Fruit fly (Drosophila melanogaster) whole organism, embryonic: Measurements from ENCODE around the gene CG2104.
A peak's percentile ranks its signal among the peaks of the same experiment; 100 is the strongest.

Experiments used
- CG10267 ChIP-seq: fragments of 200-800 bp; sonication (Bioruptor generic); optimal IDR thresholded peaks from 2 replicates; lab custom pipeline; 2018; ENCODE audit warnings: missing biosample characterization, mild to moderate bottlenecking, missing genetic modification characterization, moderate library complexity
- CG32772 ChIP-seq: fragments of 200-800 bp; sonication (Bioruptor generic); IDR thresholded peaks from 2 replicates; pipeline ENCODE4 v1.3.6; 2022; ENCODE audit warnings: missing biosample characterization, missing genetic modification characterization
- CG5180 ChIP-seq: fragments of 200-800 bp; sonication (Bioruptor generic); optimal IDR thresholded peaks from 3 replicates; lab custom pipeline; 2017; ENCODE audit warnings: missing biosample characterization, missing genetic modification characterization, mild to moderate bottlenecking, moderate library complexity, missing genetic modification reagents
- CG8478 ChIP-seq: fragments of >200 bp; optimal IDR thresholded peaks from 2 replicates; lab custom pipeline; 2018
- D ChIP-seq, 2 experiments: fragments of 200-800 bp in 1 of 2; fragments of >200 bp in 1 of 2; sonication (Bioruptor generic) in 1 of 2; optimal IDR thresholded peaks; 2 replicates in 1 of 2; 3 replicates in 1 of 2; lab custom pipeline; 2017; ENCODE audit warnings: mild to moderate bottlenecking in 1 of 2, missing biosample characterization in 1 of 2, missing genetic modification characterization in 1 of 2, missing genetic modification reagents in 1 of 2
- Drgx ChIP-seq: fragments of 200-800 bp; sonication (Bioruptor generic); IDR thresholded peaks from 2 replicates; pipeline ENCODE4 v1.3.6; 2022; ENCODE audit warnings: missing biosample characterization, missing genetic modification characterization
- Ets65A ChIP-seq: fragments of 200-800 bp; sonication (Bioruptor generic); peaks from one replicate; lab custom pipeline; 2016; ENCODE audit warnings: missing biosample characterization, missing genetic modification characterization
- H15 ChIP-seq: fragments of 200-800 bp; sonication (Bioruptor generic); IDR thresholded peaks from 3 replicates; pipeline ENCODE4 v1.3.6; 2022; ENCODE audit warnings: missing biosample characterization, missing genetic modification characterization
- HmgZ ChIP-seq: fragments of 200-800 bp; sonication (Bioruptor generic); optimal IDR thresholded peaks from 2 replicates; lab custom pipeline; 2018; ENCODE audit warnings: missing biosample characterization, mild to moderate bottlenecking, missing genetic modification characterization
- Kr ChIP-seq: fragments of 200-800 bp; sonication (Bioruptor generic); optimal IDR thresholded peaks from 2 replicates; lab custom pipeline; 2017; ENCODE audit warnings: missing biosample characterization, mild to moderate bottlenecking, missing genetic modification characterization
- MBD-R2 ChIP-seq: fragments of 200-800 bp; sonication (Bioruptor generic); IDR thresholded peaks from 2 replicates; pipeline ENCODE4 v1.3.6; 2022; ENCODE audit warnings: missing biosample characterization, missing genetic modification characterization
- Med ChIP-seq: fragments of 200-800 bp; sonication (Bioruptor generic); peaks from one replicate; lab custom pipeline; 2016; ENCODE audit warnings: missing biosample characterization, missing genetic modification characterization, mild to moderate bottlenecking, inconsistent platforms, moderate library complexity
- crc ChIP-seq: fragments of 200-800 bp; sonication (Bioruptor generic); optimal IDR thresholded peaks from 2 replicates; lab custom pipeline; 2016; ENCODE audit warnings: missing biosample characterization, missing genetic modification characterization
- crol ChIP-seq: fragments of 200-800 bp; sonication (Bioruptor generic); IDR thresholded peaks from 2 replicates; pipeline ENCODE4 v1.3.6; 2022; ENCODE audit warnings: missing biosample characterization, missing genetic modification characterization
- kni ChIP-seq: fragments of 200-800 bp; sonication (Bioruptor generic); optimal IDR thresholded peaks from 3 replicates; lab custom pipeline; 2017; ENCODE audit warnings: mild to moderate bottlenecking, missing biosample characterization, missing genetic modification reagents, missing genetic modification characterization
- lola ChIP-seq, 3 experiments: fragments of >200 bp in 2 of 3; fragments of 200-800 bp in 1 of 3; sonication (Bioruptor generic) in 1 of 3; optimal IDR thresholded peaks; 2 replicates each; lab custom pipeline; 2017 to 2019; ENCODE audit warnings: missing biosample characterization in 3 of 3, missing genetic modification characterization in 3 of 3, mild to moderate bottlenecking in 1 of 3, moderate library complexity in 1 of 3
- nerfin-2 ChIP-seq: fragments of 200-800 bp; sonication (Bioruptor generic); IDR thresholded peaks from 2 replicates; pipeline ENCODE4 v1.3.6; 2022; ENCODE audit warnings: missing biosample characterization, missing genetic modification characterization; ENCODE audit not compliant: partially characterized antibody
- sens ChIP-seq: fragments of 200-800 bp; sonication (Bioruptor generic); peaks from one replicate; lab custom pipeline; 2016; ENCODE audit warnings: missing biosample characterization, missing genetic modification characterization
- sr ChIP-seq: fragments of 200-800 bp; sonication (Bioruptor generic); IDR thresholded peaks from 3 replicates; pipeline ENCODE4 v1.3.6; 2022; ENCODE audit warnings: missing biosample characterization, missing genetic modification characterization
- stwl ChIP-seq: fragments of 200-800 bp; sonication (Bioruptor generic); optimal IDR thresholded peaks from 3 replicates; lab custom pipeline; 2018; ENCODE audit warnings: missing biosample characterization, mild to moderate bottlenecking, missing genetic modification characterization, moderate library complexity
- vvl ChIP-seq: fragments of 200-800 bp; sonication (Bioruptor generic); IDR thresholded peaks from 2 replicates; pipeline ENCODE4 v1.3.6; 2022; ENCODE audit warnings: missing biosample characterization, missing genetic modification characterization

Gene CG2104

DNA sequence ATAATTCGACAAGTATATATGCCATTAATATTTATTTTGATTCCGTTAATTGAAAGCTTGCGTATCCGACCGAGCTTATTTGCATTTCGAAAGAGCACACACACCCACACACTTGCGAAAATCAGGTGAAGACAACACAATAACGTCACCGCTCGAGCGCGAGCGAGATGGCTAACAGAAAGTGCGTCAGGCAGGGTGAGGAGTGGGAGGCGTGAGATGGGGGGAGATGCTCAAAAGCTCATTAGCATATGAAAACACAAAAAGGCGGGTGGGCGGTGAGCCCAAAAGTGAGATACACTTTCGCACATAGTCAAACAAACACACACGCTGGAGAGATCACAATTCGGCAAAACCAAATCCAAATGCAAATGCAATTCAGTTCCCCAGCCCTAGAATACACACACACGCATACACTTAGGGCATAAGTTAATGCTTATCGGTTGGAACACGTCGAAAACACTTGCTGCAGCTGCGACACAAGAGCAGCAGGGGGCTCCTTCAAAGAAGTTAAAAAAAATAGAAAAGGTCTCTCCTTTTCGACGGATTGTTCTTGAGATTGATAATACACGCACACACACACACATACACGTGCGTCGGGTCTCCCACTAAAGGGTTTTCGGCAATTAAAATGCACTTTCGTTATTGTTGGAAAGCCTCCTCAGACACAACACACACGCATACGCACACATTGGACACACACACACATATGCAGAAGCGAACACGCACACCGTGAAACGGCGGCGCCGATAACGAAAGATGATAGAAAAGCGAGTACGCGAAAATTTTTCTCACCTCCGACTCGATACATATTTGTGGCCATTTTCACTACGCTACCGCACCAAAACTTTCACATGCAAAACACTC, 45.1 kb downstream of the CG2104 start (continued):
- TF ChIP-seq CG5180 (peak; percentile 82), lola (GFP tag; optimal IDR thresholded peaks at IDR 0.05; lab: Kevin White, UChicago) (no peak), sens (GFP tag; lab: Kevin White, UChicago) (peak; percentile 19), HmgZ (no peak), vvl (GFP tag; lab: Robert Waterston, UW) (peak; percentile 52; the same call in 1 of the 2 replicates), MBD-R2 (0 out of 2 replicates have a peak, but pooled peaks have one; percentile 6), sr (GFP tag; lab: Robert Waterston, UW) (peak; percentile 85), Med (GFP tag; lab: Kevin White, UChicago) (peak; percentile 79), Ets65A (GFP tag; lab: Kevin White, UChicago) (peak; percentile 50), kni (GFP tag; lab: Kevin White, UChicago) (peak; percentile 66), crol (GFP tag; lab: Robert Waterston, UW) (peak; percentile 72), Kr (GFP tag; lab: Kevin White, UChicago) (peak; percentile 27), crc (GFP tag; lab: Kevin White, UChicago) (no peak), CG8478 (peak; percentile 67), D (optimal IDR thresholded peaks at IDR 0.05; lab: Kevin White, UChicago) (peak; percentile 46), D (GFP tag; optimal IDR thresholded peaks at IDR 0.05; lab: Kevin White, UChicago) (no peak), nerfin-2 (0 out of 2 replicates have a peak, but pooled peaks have one; percentile 20), H15 (GFP tag; lab: Robert Waterston, UW) (no peak), Drgx (GFP tag; lab: Robert Waterston, UW) (peak; percentile 39; the same call in 1 of the 2 replicates)
- TF ChIP-seq, all 482 proteins: peak for 28

DNA sequence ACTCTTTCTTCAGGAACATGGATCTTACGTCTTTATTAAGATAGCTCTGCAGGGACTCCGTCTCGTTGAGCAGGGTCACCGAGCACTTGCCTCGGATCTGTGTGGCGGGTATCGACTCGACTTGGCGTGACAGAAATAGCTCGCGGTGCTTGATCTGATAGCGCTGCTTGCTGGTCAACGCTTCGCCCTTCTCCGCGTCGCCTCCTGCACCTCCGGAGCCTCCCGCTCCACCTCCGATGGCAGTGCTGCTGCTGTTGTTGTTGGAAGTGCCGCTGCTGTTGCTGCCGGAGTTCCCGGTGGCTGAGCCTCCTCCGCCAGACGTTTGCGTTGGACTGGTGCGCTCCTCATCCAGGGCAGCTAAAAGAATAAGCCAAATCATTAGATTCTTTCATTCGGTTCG, 49.7 kb downstream of the CG2104 start:
- TF ChIP-seq vvl (GFP tag; lab: Robert Waterston, UW): no peak
- peak; percentile 60 for TF ChIP-seq Med (GFP tag; lab: Kevin White, UChicago)
- no peak for TF ChIP-seq CG32772 (GFP tag; lab: Robert Waterston, UW)
- no peak for TF ChIP-seq CG10267
- no peak for TF ChIP-seq stwl (tag; lab: Kevin White, UChicago)
- TF ChIP-seq, all 482 proteins: peak for 1
